Worm (Caenorhabditis elegans) whole organism, early embryonic: ENCODE measurements around the gene Y94H6A.2.

Source experiments
- B0310.2 ChIP-seq: sonication (generic microtip); optimal IDR thresholded peaks from 2 replicates; lab custom pipeline; 2016; ENCODE audit warnings: mild to moderate bottlenecking, missing genetic modification characterization, missing compliant biosample characterization
- F13C5.2 ChIP-seq: sonication (generic microtip); optimal IDR thresholded peaks from 2 replicates; lab custom pipeline; 2017; ENCODE audit warnings: mild to moderate bottlenecking, missing genetic modification characterization, inconsistent platforms, missing compliant biosample characterization
- aly-1 ChIP-seq: sonication (generic microtip); optimal IDR thresholded peaks from 2 replicates; lab custom pipeline; 2016; ENCODE audit warnings: missing genetic modification characterization, missing compliant biosample characterization
- ama-1 ChIP-seq: fragments of 150-350 bp; optimal IDR thresholded peaks from 2 replicates; lab custom pipeline; 2014
- ceh-13 ChIP-seq: fragments of 200-800 bp; sonication (Bioruptor generic); optimal IDR thresholded peaks from 2 replicates; lab custom pipeline; 2018; ENCODE audit warnings: mild to moderate bottlenecking, missing genetic modification characterization, missing compliant biosample characterization
- ceh-36 ChIP-seq: sonication (generic microtip); optimal IDR thresholded peaks from 2 replicates; lab custom pipeline; 2016; ENCODE audit warnings: missing genetic modification characterization, inconsistent platforms, missing compliant biosample characterization
- ets-7 ChIP-seq: sonication (generic microtip); optimal IDR thresholded peaks from 2 replicates; lab custom pipeline; 2016; ENCODE audit warnings: missing genotype, missing genetic modification characterization, missing compliant biosample characterization
- flt-1 ChIP-seq: fragments of 200-800 bp; sonication (Bioruptor generic); IDR thresholded peaks from 2 replicates; pipeline ENCODE4 v1.3.6; 2022; ENCODE audit warnings: missing genetic modification characterization, missing compliant biosample characterization
- hmbx-1 ChIP-seq: sonication (generic microtip); optimal IDR thresholded peaks from 2 replicates; lab custom pipeline; 2016; ENCODE audit warnings: mild to moderate bottlenecking, missing genetic modification characterization, missing compliant biosample characterization
- hnd-1 ChIP-seq: sonication (generic microtip); optimal IDR thresholded peaks from 2 replicates; lab custom pipeline; 2016; ENCODE audit warnings: missing genetic modification characterization, missing compliant biosample characterization
- scrt-1 ChIP-seq: fragments of 200-800 bp; sonication (Bioruptor generic); IDR thresholded peaks from 2 replicates; pipeline ENCODE4 v1.3.6; 2022; ENCODE audit warnings: missing genetic modification characterization, missing compliant biosample characterization
- tbx-11 ChIP-seq: fragments of 200-800 bp; sonication (Bioruptor generic); IDR thresholded peaks from 2 replicates; pipeline ENCODE4 v1.3.6; 2022; ENCODE audit warnings: missing genetic modification characterization, missing compliant biosample characterization
- tbx-37 ChIP-seq: fragments of 200-800 bp; sonication (Bioruptor generic); conservative IDR thresholded peaks from 2 replicates; pipeline ENCODE4 v1.3.6; 2022; ENCODE audit warnings: missing genetic modification reagents, missing genetic modification characterization, missing compliant biosample characterization
- tra-4 ChIP-seq: sonication (generic microtip); optimal IDR thresholded peaks from 2 replicates; lab custom pipeline; 2017; ENCODE audit warnings: missing genetic modification characterization, missing compliant biosample characterization

DNA sequence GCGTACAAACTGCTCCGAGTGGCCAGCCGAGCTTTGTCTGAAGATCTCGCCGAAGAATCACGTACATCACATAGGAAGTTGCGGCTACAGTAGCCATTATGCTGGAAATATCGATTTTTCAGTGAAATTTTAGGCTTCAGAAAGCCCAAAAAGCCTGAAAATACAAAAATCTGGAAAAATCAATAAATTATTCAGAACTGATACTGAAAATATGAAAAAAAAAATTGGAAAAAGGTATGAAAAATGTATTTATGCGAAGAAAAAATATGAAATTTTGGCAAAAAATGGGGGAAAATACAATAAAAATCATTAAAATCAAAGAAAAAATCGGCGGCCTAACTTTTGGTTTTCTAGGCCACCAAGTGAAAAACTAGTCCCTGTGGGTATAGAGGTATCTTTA lies 17.2 kb upstream of the Y94H6A.2 start, which contains the start of gene Y94H6A.12:
- TF ChIP-seq flt-1 (GFP tag; lab: Robert Waterston, UW), result no peak
- no peak for TF ChIP-seq ceh-36 (tag; lab: Kevin White, UChicago)
- TF ChIP-seq hmbx-1 (tag; lab: Kevin White, UChicago), result no peak
- TF ChIP-seq B0310.2 (tag; lab: Kevin White, UChicago), result no peak
- TF ChIP-seq tra-4 (tag; lab: Kevin White, UChicago), result no peak
- no peak for TF ChIP-seq ets-7 (tag; lab: Kevin White, UChicago)
- TF ChIP-seq hnd-1 (tag; lab: Kevin White, UChicago), result no peak
- TF ChIP-seq tbx-37, result no peak
- no peak for TF ChIP-seq ama-1 (lab: Kevin White, UChicago)
- TF ChIP-seq scrt-1, result no peak
- no peak for TF ChIP-seq tbx-11 (GFP tag; lab: Robert Waterston, UW)
- no peak for TF ChIP-seq aly-1 (tag; lab: Kevin White, UChicago)
- TF ChIP-seq ceh-13 (GFP tag; lab: Kevin White, UChicago), result no peak
- no peak for TF ChIP-seq F13C5.2
